Worm (Caenorhabditis elegans): ENCODE results near the gene ztf-20.

DNA sequence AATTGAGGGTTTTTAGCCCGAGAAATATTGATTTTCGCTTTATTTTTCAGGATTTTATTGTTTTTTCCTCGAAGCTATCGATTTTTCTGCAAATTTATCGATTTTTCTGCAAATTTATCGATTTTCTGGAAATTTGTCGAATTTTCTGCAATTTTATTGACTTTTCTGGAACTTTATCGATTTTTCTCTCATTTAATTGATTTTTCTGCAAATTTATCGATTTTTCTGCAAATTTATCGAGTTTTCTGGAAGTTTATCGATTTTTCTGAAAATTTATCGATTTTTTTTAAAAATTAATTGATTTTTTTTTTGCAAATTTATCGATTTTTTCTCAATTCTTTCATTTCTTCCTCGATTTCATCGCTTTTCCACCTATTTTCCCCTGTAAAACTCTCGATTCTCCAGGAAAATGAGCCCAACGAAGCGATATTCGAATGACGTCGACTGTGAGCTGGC is 33.6 kb upstream of the ztf-20 start, which contains the start of gene gtf-2F2:
- TF ChIP-seq Y5F2A.4 (GFP tag; optimal IDR thresholded peaks at IDR 0.05) (no peak), daf-12 (tag; optimal IDR thresholded peaks at IDR 0.05) (no peak), fkh-10 (GFP tag; optimal IDR thresholded peaks at IDR 0.05) (no peak), madf-5 (GFP tag; IDR thresholded peaks at IDR 0.05) (no peak), aly-2 (tag; optimal IDR thresholded peaks at IDR 0.05) (no peak), zip-11 (GFP tag; IDR thresholded peaks at IDR 0.05) (no peak), nhr-11 (tag; optimal IDR thresholded peaks at IDR 0.05) (no peak), lin-39 (tag; optimal IDR thresholded peaks at IDR 0.05) (no peak), zag-1 (tag; optimal IDR thresholded peaks at IDR 0.05) (no peak), Y48G9A.11 (GFP tag; IDR thresholded peaks at IDR 0.05) (no peak), pqm-1 (tag; optimal IDR thresholded peaks at IDR 0.05) (no peak), unc-39 (tag; optimal IDR thresholded peaks at IDR 0.05) (no peak), ZK337.2 (GFP tag; IDR thresholded peaks at IDR 0.05) (no peak)

All from whole organism, L4 larva.